Worm (Caenorhabditis elegans) whole organism, L4 larva: Measurements from ENCODE around the gene C34E10.12.

ENCODE experiments used
- D1046.2 ChIP-seq: fragments of 200-800 bp; sonication (Bioruptor generic); IDR thresholded peaks from 2 replicates; pipeline ENCODE4 v1.3.6; 2022; ENCODE audit warnings: missing genetic modification characterization, missing compliant biosample characterization
- F10B5.3 ChIP-seq: sonication (generic microtip); optimal IDR thresholded peaks from 2 replicates; lab custom pipeline; 2016; ENCODE audit warnings: mild to moderate bottlenecking, missing genetic modification characterization, missing compliant biosample characterization
- F44E2.7 ChIP-seq: fragments of 200-800 bp; sonication (Bioruptor generic); IDR thresholded peaks from 2 replicates; pipeline ENCODE4 v2.1.2; 2022; ENCODE audit warnings: missing genetic modification characterization, missing compliant biosample characterization
- F49E8.2 ChIP-seq: sonication (generic microtip); optimal IDR thresholded peaks from 2 replicates; lab custom pipeline; 2016; ENCODE audit warnings: missing compliant biosample characterization, mild to moderate bottlenecking, missing genetic modification characterization, borderline replicate concordance
- Y48G9A.11 ChIP-seq: fragments of 200-800 bp; sonication (Bioruptor generic); IDR thresholded peaks from 2 replicates; pipeline ENCODE4 v1.3.6; 2022; ENCODE audit warnings: missing genetic modification reagents, missing genetic modification characterization, missing compliant biosample characterization
- ZK337.2 ChIP-seq: fragments of 200-800 bp; sonication (Bioruptor generic); IDR thresholded peaks from 2 replicates; pipeline ENCODE4 v1.3.6; 2022; ENCODE audit warnings: missing genetic modification reagents, missing genetic modification characterization, missing compliant biosample characterization
- ZK546.5 ChIP-seq, 2 experiments: sonication (generic microtip); optimal IDR thresholded peaks; 2 replicates each; lab custom pipeline; 2017; ENCODE audit warnings: missing biosample characterization in 2 of 2, missing genetic modification characterization in 2 of 2
- aha-1 ChIP-seq: fragments of 150-350 bp; peaks from one replicate; lab custom pipeline; 2014; ENCODE audit warnings: missing biosample characterization, missing genetic modification characterization
- ama-1 ChIP-seq: fragments of 150-350 bp; optimal IDR thresholded peaks from 2 replicates; lab custom pipeline; 2014; ENCODE audit warnings: inconsistent platforms, mixed read lengths
- attf-4 ChIP-seq: sonication (generic microtip); optimal IDR thresholded peaks from 3 replicates; lab custom pipeline; 2017; ENCODE audit warnings: missing biosample characterization, missing genetic modification characterization
- ceh-20 ChIP-seq: fragments of 200-800 bp; sonication (Bioruptor generic); IDR thresholded peaks from 2 replicates; pipeline ENCODE4 v1.3.6; 2022; ENCODE audit warnings: missing genetic modification reagents, missing genetic modification characterization, missing compliant biosample characterization
- ceh-28 ChIP-seq: fragments of 150-350 bp; optimal IDR thresholded peaks from 2 replicates; lab custom pipeline; 2014; ENCODE audit warnings: missing biosample characterization, missing genetic modification reagents, missing genetic modification characterization
- ceh-82 ChIP-seq: sonication (generic microtip); optimal IDR thresholded peaks from 2 replicates; lab custom pipeline; 2017; ENCODE audit warnings: missing biosample characterization, missing genetic modification characterization
- cey-2 ChIP-seq: sonication (generic microtip); optimal IDR thresholded peaks from 3 replicates; lab custom pipeline; 2017; ENCODE audit warnings: missing genetic modification characterization, mild to moderate bottlenecking, missing compliant biosample characterization, antibody characterized with exemption, borderline replicate concordance; ENCODE audit not compliant: insufficient read depth
- ctbp-1 ChIP-seq: fragments of 200-800 bp; sonication (Bioruptor generic); IDR thresholded peaks from 2 replicates; pipeline ENCODE4 v1.3.6; 2022; ENCODE audit warnings: missing genetic modification reagents, missing genetic modification characterization, missing compliant biosample characterization
- daf-12 ChIP-seq: fragments of 150-350 bp; optimal IDR thresholded peaks from 2 replicates; lab custom pipeline; 2014; ENCODE audit warnings: missing biosample characterization, missing genetic modification reagents, missing genetic modification characterization
- daf-16 ChIP-seq, 3 experiments: sonication (generic microtip); optimal IDR thresholded peaks; 2 replicates each; lab custom pipeline; 2016 to 2017; ENCODE audit warnings: missing genetic modification characterization in 3 of 3, missing genetic modification reagents in 3 of 3, mild to moderate bottlenecking in 2 of 3, missing compliant biosample characterization in 2 of 3, missing biosample characterization in 1 of 3, moderate library complexity in 1 of 3
- dmd-6 ChIP-seq: fragments of 200-800 bp; sonication (Bioruptor generic); IDR thresholded peaks from 2 replicates; pipeline ENCODE4 v1.3.6; 2022; ENCODE audit warnings: missing genetic modification reagents, missing genetic modification characterization, missing compliant biosample characterization
- dve-1 ChIP-seq: sonication (generic microtip); optimal IDR thresholded peaks from 2 replicates; lab custom pipeline; 2017; ENCODE audit warnings: antibody characterized with exemption, mild to moderate bottlenecking, missing genetic modification characterization, missing compliant biosample characterization; ENCODE audit not compliant: insufficient read depth
- hif-1 ChIP-seq, 2 experiments: sonication (generic microtip); optimal IDR thresholded peaks; 2 replicates each; lab custom pipeline; 2016 to 2017; ENCODE audit warnings: missing compliant biosample characterization in 2 of 2, missing genetic modification characterization in 2 of 2, missing genetic modification reagents in 2 of 2, missing genotype in 2 of 2, mild to moderate bottlenecking in 1 of 2
- hlh-30 ChIP-seq: sonication (generic microtip); optimal IDR thresholded peaks from 2 replicates; lab custom pipeline; 2017; ENCODE audit warnings: antibody characterized with exemption, mild to moderate bottlenecking, missing genetic modification characterization, missing compliant biosample characterization; ENCODE audit not compliant: insufficient read depth
- lim-7 ChIP-seq: fragments of 200-800 bp; sonication (Bioruptor generic); IDR thresholded peaks from 2 replicates; pipeline ENCODE4 v1.3.6; 2022; ENCODE audit warnings: missing genetic modification characterization, missing compliant biosample characterization
- lin-13 ChIP-seq: fragments of 150-350 bp; optimal IDR thresholded peaks from 2 replicates; lab custom pipeline; 2014; ENCODE audit warnings: missing biosample characterization, missing genetic modification reagents, missing genetic modification characterization
- lin-15B ChIP-seq: fragments of 150-350 bp; sonication (generic microtip); optimal IDR thresholded peaks from 3 replicates; lab custom pipeline; 2014; ENCODE audit warnings: missing biosample characterization, missing genetic modification characterization
- lin-38 ChIP-seq: fragments of 200-800 bp; sonication (Bioruptor generic); IDR thresholded peaks from 2 replicates; pipeline ENCODE4 v1.3.6; 2022; ENCODE audit warnings: missing genetic modification reagents, missing genetic modification characterization, missing compliant biosample characterization
- lin-39 ChIP-seq: fragments of 150-350 bp; optimal IDR thresholded peaks from 2 replicates; lab custom pipeline; 2014; ENCODE audit warnings: missing biosample characterization, missing genetic modification reagents, missing genetic modification characterization
- lsy-2 ChIP-seq, 2 experiments: fragments of 150-350 bp in 1 of 2; sonication (generic microtip) in 1 of 2; optimal IDR thresholded peaks; 2 replicates each; lab custom pipeline; 2014 to 2017; ENCODE audit warnings: missing biosample characterization in 2 of 2, missing genetic modification characterization in 2 of 2
- madf-9 ChIP-seq: fragments of 200-800 bp; sonication (Bioruptor generic); conservative IDR thresholded peaks from 2 replicates; pipeline ENCODE4 v1.3.6; 2022; ENCODE audit warnings: missing genetic modification reagents, missing genetic modification characterization, missing compliant biosample characterization
- mdt-29 ChIP-seq: fragments of 200-800 bp; sonication (Bioruptor generic); IDR thresholded peaks from 2 replicates; pipeline ENCODE4 v1.3.6; 2022; ENCODE audit warnings: missing genetic modification reagents, missing genetic modification characterization, missing compliant biosample characterization
- mep-1 ChIP-seq: fragments of 150-350 bp; sonication (generic microtip); optimal IDR thresholded peaks from 3 replicates; lab custom pipeline; 2014; ENCODE audit warnings: missing biosample characterization, missing genetic modification characterization
- mes-2 ChIP-seq: sonication (generic microtip); optimal IDR thresholded peaks from 2 replicates; lab custom pipeline; 2016; ENCODE audit warnings: missing genotype, mild to moderate bottlenecking, missing genetic modification characterization, missing compliant biosample characterization; ENCODE audit not compliant: poor library complexity, severe bottlenecking
- mxl-2 ChIP-seq: fragments of 200-800 bp; sonication (Bioruptor generic); conservative IDR thresholded peaks from 2 replicates; pipeline ENCODE4 v1.3.6; 2022; ENCODE audit warnings: missing genetic modification reagents, missing genetic modification characterization, missing compliant biosample characterization
- nhr-102 ChIP-seq: sonication (generic microtip); optimal IDR thresholded peaks from 2 replicates; lab custom pipeline; 2016; ENCODE audit warnings: mild to moderate bottlenecking, missing genetic modification characterization, moderate library complexity, missing compliant biosample characterization
- nhr-28 ChIP-seq: fragments of 150-350 bp; optimal IDR thresholded peaks from 2 replicates; lab custom pipeline; 2014; ENCODE audit warnings: missing biosample characterization, missing genetic modification characterization
- nhr-42 ChIP-seq: fragments of 200-800 bp; sonication (Bioruptor generic); IDR thresholded peaks from 2 replicates; pipeline ENCODE4 v1.3.6; 2022; ENCODE audit warnings: missing genetic modification characterization, missing compliant biosample characterization
- nhr-76 ChIP-seq: fragments of 150-350 bp; optimal IDR thresholded peaks from 2 replicates; lab custom pipeline; 2014; ENCODE audit warnings: missing biosample characterization, missing genetic modification characterization
- pha-4 ChIP-seq, 2 experiments: fragments of 150-350 bp in 1 of 2; fragments of 200-800 bp in 1 of 2; sonication (Bioruptor generic) in 1 of 2; IDR thresholded peaks in 1 of 2; optimal IDR thresholded peaks in 1 of 2; 2 replicates each; pipeline versions ENCODE4 v1.3.6 to Lab custom; 2014 to 2022; ENCODE audit warnings: missing genetic modification characterization in 2 of 2, missing genetic modification reagents in 2 of 2, missing biosample characterization in 1 of 2, missing compliant biosample characterization in 1 of 2
- snpc-4 ChIP-seq: fragments of 150-350 bp; optimal IDR thresholded peaks from 2 replicates; lab custom pipeline; 2014; ENCODE audit warnings: missing biosample characterization, missing genetic modification characterization
- spr-1 ChIP-seq: sonication (generic microtip); optimal IDR thresholded peaks from 2 replicates; lab custom pipeline; 2016; ENCODE audit warnings: mild to moderate bottlenecking, missing genetic modification characterization, missing compliant biosample characterization
- unc-130 ChIP-seq: sonication (generic microtip); optimal IDR thresholded peaks from 2 replicates; lab custom pipeline; 2016; ENCODE audit warnings: missing genetic modification reagents, missing genetic modification characterization, missing compliant biosample characterization
- zfp-2 ChIP-seq: sonication (generic microtip); optimal IDR thresholded peaks from 2 replicates; lab custom pipeline; 2016; ENCODE audit warnings: mild to moderate bottlenecking, missing genetic modification characterization, missing compliant biosample characterization

Gene C34E10.12

ce11 chrIII:5210269-5210668, 17.4 kb downstream of the C34E10.12 start:
- TF ChIP-seq ctbp-1 (GFP tag; lab: Robert Waterston, UW), result no peak
- TF ChIP-seq hlh-30 (tag; lab: Kevin White, UChicago), result no peak
- no peak for TF ChIP-seq hif-1 (tag; optimal IDR thresholded peaks at IDR 0.05; lab: Kevin White, UChicago)
- TF ChIP-seq lsy-2 (tag; optimal IDR thresholded peaks at IDR 0.05; lab: Kevin White, UChicago), result peak in 1 of 2 experiments; percentile 14
- TF ChIP-seq zfp-2 (tag; lab: Kevin White, UChicago), result no peak
- TF ChIP-seq spr-1, result no peak
- TF ChIP-seq mep-1 (tag; lab: Kevin White, UChicago), result no peak

- TF ChIP-seq D1046.2 (no peak), attf-4 (no peak)
- TF ChIP-seq, all 104 proteins: peak for 0
Observed at ce11 chrIII:5208992-5209391, 18.7 kb downstream of the C34E10.12 start, which contains the start of gene syx-16. TSS of gene syx-16 (minus strand) at chrIII:5209109.

- TF ChIP-seq aha-1 (peak; percentile 81), ceh-28 (tag; lab: Kevin White, UChicago) (no peak), lsy-2 (tag; optimal IDR thresholded peaks at IDR 0.05; lab: Kevin White, UChicago) (peak in 1 of 2 experiments; percentile 49), unc-130 (GFP tag; lab: Kevin White, UChicago) (peak; percentile 15), daf-12 (no peak), daf-16 (GFP tag; optimal IDR thresholded peaks at IDR 0.05; lab: Kevin White, UChicago) (no peak), daf-16 (tag; optimal IDR thresholded peaks at IDR 0.05; lab: Kevin White, UChicago) (no peak), F10B5.3 (tag; lab: Kevin White, UChicago) (no peak), F44E2.7 (GFP tag; lab: Robert Waterston, UW) (no peak), Y48G9A.11 (0 out of 2 replicates have a peak, but pooled peaks have one; percentile 14), mes-2 (tag; lab: Kevin White, UChicago) (peak; percentile 34)
Observed at ce11 chrIII:5206861-5207414, 20.7 kb downstream of the C34E10.12 start, which contains the start of gene morc-1. TSS of gene morc-1 (minus strand) at chrIII:5206911.

ce11 chrIII:5203310-5203709, 24.4 kb downstream of the C34E10.12 start:
- no peak for TF ChIP-seq mxl-2 (GFP tag; lab: Robert Waterston, UW)
- TF ChIP-seq nhr-28 (tag; lab: Kevin White, UChicago), result peak; percentile 96
- peak; percentile 15 for TF ChIP-seq lin-13 (GFP tag; lab: Kevin White, UChicago)
- peak; percentile 36; the same call in 1 of the 2 replicates for TF ChIP-seq pha-4 (GFP tag; IDR thresholded peaks at IDR 0.05; lab: Robert Waterston, UW)
- TF ChIP-seq pha-4 (tag; optimal IDR thresholded peaks at IDR 0.05; lab: Kevin White, UChicago), result no peak
- TF ChIP-seq lin-15B (tag; lab: Kevin White, UChicago), result no peak
- TF ChIP-seq daf-16 (GFP tag; optimal IDR thresholded peaks at IDR 0.05; lab: Kevin White, UChicago), result no peak
- peak; percentile 82 for TF ChIP-seq daf-16 (tag; optimal IDR thresholded peaks at IDR 0.05; lab: Kevin White, UChicago)
- no peak for TF ChIP-seq ZK337.2
- peak; percentile 29 for TF ChIP-seq dve-1 (tag; lab: Kevin White, UChicago)
- TF ChIP-seq lin-38 (GFP tag; lab: Robert Waterston, UW), result peak; percentile 46
- TF ChIP-seq nhr-102 (tag; lab: Kevin White, UChicago), result peak; percentile 27
- peak; percentile 13 for TF ChIP-seq mep-1 (tag; lab: Kevin White, UChicago)
- peak; percentile 27; the same call in 1 of the 2 replicates for TF ChIP-seq dmd-6

ce11 chrIII:5202641-5203040, 25.0 kb downstream of the C34E10.12 start:
- TF ChIP-seq ctbp-1 (GFP tag; lab: Robert Waterston, UW) (no peak), F44E2.7 (GFP tag; lab: Robert Waterston, UW) (no peak), madf-9 (no peak), nhr-76 (tag; lab: Kevin White, UChicago) (no peak), ceh-20 (no peak), cey-2 (tag; lab: Kevin White, UChicago) (no peak), mxl-2 (GFP tag; lab: Robert Waterston, UW) (no peak), ceh-28 (tag; lab: Kevin White, UChicago) (no peak), F49E8.2 (tag; lab: Kevin White, UChicago) (no peak), dmd-6 (peak; percentile 69), lin-39 (tag; lab: Kevin White, UChicago) (no peak), snpc-4 (tag; lab: Kevin White, UChicago) (no peak), mdt-29 (GFP tag; lab: Robert Waterston, UW) (no peak), nhr-42 (no peak), lim-7 (GFP tag; lab: Robert Waterston, UW) (no peak), ama-1 (lab: Kevin White, UChicago) (no peak), lin-15B (tag; lab: Kevin White, UChicago) (no peak), ZK546.5 (tag; optimal IDR thresholded peaks at IDR 0.05; lab: Kevin White, UChicago) (no peak), ceh-82 (tag; lab: Kevin White, UChicago) (no peak)
